Fruit fly (Drosophila melanogaster): ENCODE results near the gene CG13082.

Gene CG13082

dm6 chr2L:19519611-19520010, 18.6 kb upstream of the CG13082 start (continued):
- TF ChIP-seq Bgb (GFP tag; IDR thresholded peaks at IDR 0.05; ENCODE audit: partially characterized antibody) (peak; percentile 18; the same call in 1 of the 2 replicates), peb (GFP tag; IDR thresholded peaks at IDR 0.05) (no peak), hkb (optimal IDR thresholded peaks at IDR 0.05) (no peak), hkb (GFP tag; IDR thresholded peaks at IDR 0.05) (no peak), Nf-YC (tag; optimal IDR thresholded peaks at IDR 0.05) (peak; percentile 13), CG9609 (GFP tag; optimal IDR thresholded peaks at IDR 0.05) (no peak), CG6813 (GFP tag; optimal IDR thresholded peaks at IDR 0.05) (no peak), Deaf1 (tag; optimal IDR thresholded peaks at IDR 0.05) (peak; percentile 22), H15 (GFP tag; IDR thresholded peaks at IDR 0.05) (no peak), inv (GFP tag; IDR thresholded peaks at IDR 0.05; ENCODE audit: partially characterized antibody) (no peak), NC2α (GFP tag; optimal IDR thresholded peaks at IDR 0.05) (no peak), gfzf (GFP tag; optimal IDR thresholded peaks at IDR 0.05) (no peak), Fer1 (GFP tag; optimal IDR thresholded peaks at IDR 0.05) (no peak), CG13296 (GFP tag; optimal IDR thresholded peaks at IDR 0.05) (no peak), ac (GFP tag; optimal IDR thresholded peaks at IDR 0.05) (no peak), cwo (GFP tag; optimal IDR thresholded peaks at IDR 0.05) (no peak), tap (tag; optimal IDR thresholded peaks at IDR 0.05) (no peak), E2f2 (GFP tag; IDR thresholded peaks at IDR 0.05) (no peak), trem (tag; optimal IDR thresholded peaks at IDR 0.05) (no peak), CG14667 (GFP tag; IDR thresholded peaks at IDR 0.05) (no peak), ab (GFP tag; optimal IDR thresholded peaks at IDR 0.05) (no peak), CG12942 (GFP tag; optimal IDR thresholded peaks at IDR 0.05) (no peak), CG31388 (GFP tag; optimal IDR thresholded peaks at IDR 0.05) (no peak), C15 (GFP tag; IDR thresholded peaks at IDR 0.05) (no peak), CG5953 (GFP tag; IDR thresholded peaks at IDR 0.05) (no peak), CG17385 (GFP tag; optimal IDR thresholded peaks at IDR 0.05) (no peak), Dref (GFP tag; IDR thresholded peaks at IDR 0.05) (0 out of 2 replicates have a peak, but pooled peaks have one; percentile 22), CG12391 (tag; optimal IDR thresholded peaks at IDR 0.05) (no peak), trh (GFP tag; optimal IDR thresholded peaks at IDR 0.05) (no peak), da (GFP tag; optimal IDR thresholded peaks at IDR 0.05) (no peak), Trl (optimal IDR thresholded peaks at IDR 0.05) (peak; percentile 56 to 80), Trl (GFP tag; optimal IDR thresholded peaks at IDR 0.05) (no peak), chinmo (GFP tag; IDR thresholded peaks at IDR 0.05; ENCODE audit: partially characterized antibody) (peak; percentile 44; the same call in 1 of the 4 replicates), CG9215 (GFP tag; IDR thresholded peaks at IDR 0.05) (no peak), CG17359 (tag; optimal IDR thresholded peaks at IDR 0.05) (no peak), ro (GFP tag; IDR thresholded peaks at IDR 0.05) (no peak), Awh (GFP tag; IDR thresholded peaks at IDR 0.05) (no peak), pita (GFP tag; optimal IDR thresholded peaks at IDR 0.05) (no peak), az2 (GFP tag; optimal IDR thresholded peaks at IDR 0.05) (no peak), Dip2 (GFP tag; IDR thresholded peaks at IDR 0.05) (no peak), CG4404 (GFP tag; IDR thresholded peaks at IDR 0.05) (0 out of 2 replicates have a peak, but pooled peaks have one; percentile 15), CrebB (tag; optimal IDR thresholded peaks at IDR 0.05) (no peak), CG3065 (GFP tag; optimal IDR thresholded peaks at IDR 0.05) (no peak), CG43689 (GFP tag; IDR thresholded peaks at IDR 0.05) (no peak), BtbVII (GFP tag; optimal IDR thresholded peaks at IDR 0.05) (no peak), fru (optimal IDR thresholded peaks at IDR 0.05) (no peak), onecut (GFP tag; IDR thresholded peaks at IDR 0.05) (peak; percentile 19; the same call in 1 of the 2 replicates), gce (GFP tag; IDR thresholded peaks at IDR 0.05) (no peak), CG34422 (GFP tag; IDR thresholded peaks at IDR 0.05) (0 out of 3 replicates have a peak, but pooled peaks have one; percentile 18), jigr1 (GFP tag; IDR thresholded peaks at IDR 0.05) (no peak), fd102C (GFP tag; optimal IDR thresholded peaks at IDR 0.05) (no peak), cato (GFP tag; optimal IDR thresholded peaks at IDR 0.05; ENCODE audit: borderline replicate concordance) (no peak), CG14965 (GFP tag; optimal IDR thresholded peaks at IDR 0.05; ENCODE audit: borderline replicate concordance) (no peak)
